Fruit fly (Drosophila melanogaster) whole organism, embryonic: ENCODE measurements around the gene CG15142.

Experiments
- Asciz ChIP-seq: fragments of 200-800 bp; sonication (Bioruptor generic); optimal IDR thresholded peaks from 2 replicates; lab custom pipeline; 2017; ENCODE audit warnings: missing biosample characterization, mild to moderate bottlenecking, missing genetic modification characterization, missing genetic modification reagents
- Atf6 ChIP-seq: fragments of 200-800 bp; sonication (Bioruptor generic); IDR thresholded peaks from 2 replicates; pipeline ENCODE4 v1.3.6; 2022; ENCODE audit warnings: missing biosample characterization, missing genetic modification characterization
- CG10267 ChIP-seq: fragments of 200-800 bp; sonication (Bioruptor generic); optimal IDR thresholded peaks from 2 replicates; lab custom pipeline; 2018; ENCODE audit warnings: missing biosample characterization, mild to moderate bottlenecking, missing genetic modification characterization, moderate library complexity
- CG11695 ChIP-seq: fragments of 200-800 bp; sonication (Bioruptor generic); IDR thresholded peaks from 3 replicates; pipeline ENCODE4 v1.3.6; 2022; ENCODE audit warnings: missing biosample characterization, missing genetic modification characterization
- CG12155 ChIP-seq: fragments of 200-800 bp; sonication (Bioruptor generic); optimal IDR thresholded peaks from 3 replicates; lab custom pipeline; 2016; ENCODE audit warnings: missing biosample characterization, missing genetic modification characterization
- CG12219 ChIP-seq: fragments of 200-800 bp; sonication (Bioruptor generic); optimal IDR thresholded peaks from 3 replicates; lab custom pipeline; 2018; ENCODE audit warnings: missing biosample characterization, mild to moderate bottlenecking, missing genetic modification characterization
- CG12769 ChIP-seq: fragments of 200-800 bp; sonication (Bioruptor generic); optimal IDR thresholded peaks from 2 replicates; lab custom pipeline; 2019; ENCODE audit warnings: missing biosample characterization, mild to moderate bottlenecking, missing genetic modification characterization, moderate library complexity
- CG13296 ChIP-seq: fragments of 200-800 bp; sonication (Bioruptor generic); optimal IDR thresholded peaks from 3 replicates; lab custom pipeline; 2018; ENCODE audit warnings: missing biosample characterization, mild to moderate bottlenecking, missing genetic modification characterization
- CG13775 ChIP-seq: fragments of 200-800 bp; sonication (Bioruptor generic); optimal IDR thresholded peaks from 3 replicates; lab custom pipeline; 2017; ENCODE audit warnings: missing biosample characterization, mild to moderate bottlenecking, missing genetic modification characterization
- CG14050 ChIP-seq: fragments of 200-800 bp; sonication (Bioruptor generic); IDR thresholded peaks from 3 replicates; pipeline ENCODE4 v1.3.6; 2022; ENCODE audit warnings: missing biosample characterization, missing genetic modification characterization
- CG14441 ChIP-seq: fragments of 200-800 bp; sonication (Bioruptor generic); IDR thresholded peaks from 2 replicates; pipeline ENCODE4 v1.3.6; 2022; ENCODE audit warnings: missing biosample characterization, missing genetic modification characterization
- CG15073 ChIP-seq: fragments of 200-800 bp; sonication (Bioruptor generic); optimal IDR thresholded peaks from 2 replicates; lab custom pipeline; 2016; ENCODE audit warnings: missing biosample characterization, missing genetic modification characterization
- CG15269 ChIP-seq: fragments of 200-800 bp; sonication (Bioruptor generic); optimal IDR thresholded peaks from 2 replicates; lab custom pipeline; 2018; ENCODE audit warnings: missing biosample characterization, mild to moderate bottlenecking, missing genetic modification characterization, moderate library complexity
- CG16779 ChIP-seq: fragments of 200-800 bp; sonication (Bioruptor generic); IDR thresholded peaks from 2 replicates; pipeline ENCODE4 v1.3.6; 2022; ENCODE audit warnings: missing biosample characterization, missing genetic modification characterization
- CG3838 ChIP-seq: fragments of 200-800 bp; sonication (Bioruptor generic); optimal IDR thresholded peaks from 3 replicates; lab custom pipeline; 2016; ENCODE audit warnings: missing biosample characterization, missing genetic modification characterization
- CG6813 ChIP-seq: fragments of 200-800 bp; sonication (Bioruptor generic); optimal IDR thresholded peaks from 2 replicates; lab custom pipeline; 2017; ENCODE audit warnings: missing biosample characterization, missing genetic modification characterization, mild to moderate bottlenecking, moderate library complexity, missing genetic modification reagents
- CG7928 ChIP-seq: fragments of 200-800 bp; sonication (Bioruptor generic); optimal IDR thresholded peaks from 2 replicates; lab custom pipeline; 2017; ENCODE audit warnings: missing biosample characterization, mild to moderate bottlenecking, missing genetic modification characterization
- CG8281 ChIP-seq: fragments of 200-800 bp; sonication (Bioruptor generic); optimal IDR thresholded peaks from 2 replicates; lab custom pipeline; 2018; ENCODE audit warnings: missing biosample characterization, mild to moderate bottlenecking, missing genetic modification characterization, moderate library complexity
- CG8359 ChIP-seq: fragments of 200-800 bp; sonication (Bioruptor generic); optimal IDR thresholded peaks from 2 replicates; lab custom pipeline; 2017; ENCODE audit warnings: missing biosample characterization, mild to moderate bottlenecking, missing genetic modification characterization, borderline replicate concordance
- CG8944 ChIP-seq: fragments of 200-800 bp; sonication (Bioruptor generic); optimal IDR thresholded peaks from 3 replicates; lab custom pipeline; 2016; ENCODE audit warnings: missing biosample characterization, missing genetic modification characterization
- Camta ChIP-seq: fragments of 200-800 bp; sonication (Bioruptor generic); optimal IDR thresholded peaks from 2 replicates; lab custom pipeline; 2016; ENCODE audit warnings: missing biosample characterization, missing genetic modification characterization
- CrebB ChIP-seq: fragments of 200-800 bp; sonication (Bioruptor generic); optimal IDR thresholded peaks from 3 replicates; lab custom pipeline; 2018; ENCODE audit warnings: missing biosample characterization, mild to moderate bottlenecking, missing genetic modification characterization
- Dbx ChIP-seq: fragments of 200-800 bp; sonication (Bioruptor generic); IDR thresholded peaks from 3 replicates; pipeline ENCODE4 v1.3.6; 2022; ENCODE audit warnings: missing biosample characterization, missing genetic modification characterization
- Deaf1 ChIP-seq: fragments of 200-800 bp; optimal IDR thresholded peaks from 3 replicates; lab custom pipeline; 2019; ENCODE audit warnings: missing biosample characterization, mild to moderate bottlenecking, missing genetic modification characterization, moderate library complexity
- Ets97D ChIP-seq: fragments of 200-800 bp; sonication (Bioruptor generic); optimal IDR thresholded peaks from 3 replicates; lab custom pipeline; 2016; ENCODE audit warnings: missing biosample characterization, missing genetic modification characterization
- GATAe ChIP-seq: fragments of 200-800 bp; sonication (Bioruptor generic); conservative IDR thresholded peaks from 2 replicates; pipeline ENCODE4 v1.3.6; 2022; ENCODE audit warnings: missing biosample characterization, missing genetic modification characterization
- HLH4C ChIP-seq: fragments of 200-800 bp; sonication (Bioruptor generic); IDR thresholded peaks from 3 replicates; pipeline ENCODE4 v1.3.6; 2022; ENCODE audit warnings: missing biosample characterization, missing genetic modification characterization; ENCODE audit not compliant: partially characterized antibody
- Hr39 ChIP-seq: fragments of >200 bp; optimal IDR thresholded peaks from 2 replicates; lab custom pipeline; 2017
- Hr51 ChIP-seq, 2 experiments: fragments of 200-800 bp; sonication (Bioruptor generic); optimal IDR thresholded peaks; 2 replicates in 1 of 2; 3 replicates in 1 of 2; lab custom pipeline; 2016 to 2018; ENCODE audit warnings: missing biosample characterization in 2 of 2, missing genetic modification characterization in 2 of 2, mild to moderate bottlenecking in 1 of 2, moderate library complexity in 1 of 2
- MTF-1 ChIP-seq: fragments of 200-800 bp; sonication (Bioruptor generic); optimal IDR thresholded peaks from 2 replicates; lab custom pipeline; 2018; ENCODE audit warnings: missing biosample characterization, mild to moderate bottlenecking, missing genetic modification characterization, borderline replicate concordance
- NC2α ChIP-seq: fragments of 200-800 bp; sonication (Bioruptor generic); optimal IDR thresholded peaks from 2 replicates; lab custom pipeline; 2016; ENCODE audit warnings: missing biosample characterization, missing genetic modification characterization
- Nf-YA ChIP-seq: fragments of 200-800 bp; sonication (Bioruptor generic); IDR thresholded peaks from 2 replicates; pipeline ENCODE4 v1.3.6; 2022; ENCODE audit warnings: missing biosample characterization, missing genetic modification characterization
- Pdp1 ChIP-seq, 2 experiments: fragments of 200-800 bp; sonication (Bioruptor generic); optimal IDR thresholded peaks; 3 replicates each; lab custom pipeline; 2016; ENCODE audit warnings: missing biosample characterization in 2 of 2, missing genetic modification characterization in 2 of 2, mild to moderate bottlenecking in 1 of 2, moderate library complexity in 1 of 2
- Rx ChIP-seq: fragments of 200-800 bp; sonication (Bioruptor generic); IDR thresholded peaks from 2 replicates; pipeline ENCODE4 v1.3.6; 2022; ENCODE audit warnings: missing biosample characterization, missing genetic modification characterization
- YL-1 ChIP-seq: fragments of 200-800 bp; sonication (Bioruptor generic); optimal IDR thresholded peaks from 3 replicates; lab custom pipeline; 2017; ENCODE audit warnings: missing biosample characterization, mild to moderate bottlenecking, missing genetic modification characterization
- ash1 ChIP-seq: fragments of 200-800 bp; sonication (Bioruptor generic); optimal IDR thresholded peaks from 2 replicates; lab custom pipeline; 2018; ENCODE audit warnings: missing biosample characterization, mild to moderate bottlenecking, missing genetic modification characterization
- bcd ChIP-seq: fragments of 200-800 bp; sonication (Bioruptor generic); optimal IDR thresholded peaks from 2 replicates; lab custom pipeline; 2017; ENCODE audit warnings: missing biosample characterization, mild to moderate bottlenecking, missing genetic modification characterization
- cas ChIP-seq: fragments of 200-800 bp; sonication (Bioruptor generic); IDR thresholded peaks from 2 replicates; pipeline ENCODE4 v1.3.6; 2022; ENCODE audit warnings: missing biosample characterization, missing genetic modification characterization
- dati ChIP-seq: fragments of 200-800 bp; sonication (Bioruptor generic); IDR thresholded peaks from 2 replicates; pipeline ENCODE4 v1.3.6; 2022; ENCODE audit warnings: missing biosample characterization, missing genetic modification characterization
- dmrt11E ChIP-seq: fragments of 200-800 bp; sonication (Bioruptor generic); optimal IDR thresholded peaks from 3 replicates; lab custom pipeline; 2018; ENCODE audit warnings: missing biosample characterization, mild to moderate bottlenecking, missing genetic modification characterization, moderate library complexity
- gro ChIP-seq: fragments of 200-800 bp; sonication (Bioruptor generic); optimal IDR thresholded peaks from 2 replicates; lab custom pipeline; 2016; ENCODE audit warnings: missing biosample characterization, missing genetic modification characterization
- lilli ChIP-seq: fragments of 200-800 bp; sonication (Bioruptor generic); optimal IDR thresholded peaks from 3 replicates; lab custom pipeline; 2016; ENCODE audit warnings: missing biosample characterization, missing genetic modification characterization
- mirr ChIP-seq: fragments of 200-800 bp; sonication (Bioruptor generic); optimal IDR thresholded peaks from 3 replicates; lab custom pipeline; 2018; ENCODE audit warnings: missing biosample characterization, mild to moderate bottlenecking, missing genetic modification characterization
- stwl ChIP-seq: fragments of 200-800 bp; sonication (Bioruptor generic); optimal IDR thresholded peaks from 3 replicates; lab custom pipeline; 2018; ENCODE audit warnings: missing biosample characterization, mild to moderate bottlenecking, missing genetic modification characterization, moderate library complexity
- tgo ChIP-seq: fragments of 200-800 bp; sonication (Bioruptor generic); IDR thresholded peaks from 3 replicates; pipeline ENCODE4 v1.3.6; 2022; ENCODE audit warnings: missing biosample characterization, missing genetic modification characterization
- tll ChIP-seq, 2 experiments: fragments of 200-800 bp in 1 of 2; fragments of >200 bp in 1 of 2; sonication (Bioruptor generic) in 1 of 2; optimal IDR thresholded peaks; 2 replicates each; lab custom pipeline; 2017 to 2019; ENCODE audit warnings: missing biosample characterization in 2 of 2, missing genetic modification characterization in 2 of 2, mild to moderate bottlenecking in 1 of 2, moderate library complexity in 1 of 2
- twi ChIP-seq: fragments of 200-800 bp; optimal IDR thresholded peaks from 2 replicates; lab custom pipeline; 2019; ENCODE audit warnings: missing biosample characterization, mild to moderate bottlenecking, missing genetic modification characterization, moderate library complexity
- unpg ChIP-seq: fragments of 200-800 bp; sonication (Bioruptor generic); optimal IDR thresholded peaks from 3 replicates; lab custom pipeline; 2018; ENCODE audit warnings: missing biosample characterization, mild to moderate bottlenecking, missing genetic modification characterization, moderate library complexity
- zfh2 ChIP-seq: fragments of 200-800 bp; sonication (Bioruptor generic); optimal IDR thresholded peaks from 2 replicates; lab custom pipeline; 2016; ENCODE audit warnings: missing biosample characterization, missing genetic modification characterization

Gene CG15142

DNA sequence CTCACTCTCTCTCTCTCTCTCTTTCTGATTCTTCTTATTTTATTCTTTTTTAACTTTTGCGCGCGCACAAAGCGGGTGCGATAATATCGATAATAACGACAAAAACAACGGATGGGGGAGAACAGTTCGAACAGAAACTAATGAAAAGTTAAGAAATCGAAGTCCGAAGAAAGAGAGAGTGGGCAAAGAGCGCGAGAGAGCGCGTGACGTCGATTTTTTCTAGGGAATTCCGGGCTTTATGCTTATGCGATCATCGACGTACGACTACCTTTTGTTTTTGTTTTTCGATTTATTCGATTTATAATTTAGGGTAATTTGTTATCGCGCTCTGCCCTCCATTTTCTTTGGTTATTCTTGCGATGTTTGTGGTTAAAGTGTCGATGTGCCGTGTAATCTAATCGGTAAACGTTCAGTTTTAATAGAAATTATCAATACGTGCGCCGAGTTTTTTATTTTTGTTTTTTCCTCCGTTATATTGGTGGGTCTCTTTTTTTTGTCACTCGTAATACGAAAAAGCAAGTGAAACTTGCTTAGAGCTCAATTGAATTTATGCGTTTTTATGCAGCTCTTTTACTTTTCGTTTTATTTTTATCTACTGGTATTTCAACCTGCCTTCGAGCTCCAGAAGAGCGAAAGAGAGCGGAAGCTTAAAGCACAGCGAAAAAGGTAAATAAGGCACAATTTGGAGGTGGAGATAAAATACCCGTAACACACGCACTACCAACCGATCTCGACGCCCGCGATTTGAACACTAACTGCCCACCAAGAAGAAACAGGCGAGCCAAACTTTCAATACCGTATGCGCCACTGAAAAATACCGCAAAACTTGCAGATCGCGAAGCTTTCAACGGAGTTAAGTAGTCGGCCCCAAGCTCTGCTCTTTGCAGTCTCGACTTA is 48.8 kb downstream of the CG15142 start, which contains the start of gene dl (continued):
- TF ChIP-seq Rx (GFP tag; lab: Robert Waterston, UW) (no peak), lilli (no peak), YL-1 (no peak), tll (GFP tag; optimal IDR thresholded peaks at IDR 0.05; lab: Kevin White, UChicago) (no peak), CG8359 (no peak), mirr (GFP tag; lab: Kevin White, UChicago) (peak; percentile 21), unpg (GFP tag; lab: Kevin White, UChicago) (no peak), twi (tag; lab: Kevin White, UChicago) (no peak), Nf-YA (GFP tag; lab: Robert Waterston, UW) (no peak), CG14050 (GFP tag; lab: Robert Waterston, UW) (no peak), CG11695 (no peak), CG15269 (no peak), Camta (GFP tag; lab: Kevin White, UChicago) (no peak), CG13775 (GFP tag; lab: Kevin White, UChicago) (no peak), Asciz (GFP tag; lab: Kevin White, UChicago) (peak; percentile 5), GATAe (GFP tag; lab: Robert Waterston, UW) (peak; percentile 18; the same call in 1 of the 2 replicates), tgo (GFP tag; lab: Robert Waterston, UW) (no peak), cas (no peak), Hr39 (no peak), CG3838 (GFP tag; lab: Kevin White, UChicago) (no peak), CG8944 (GFP tag; lab: Kevin White, UChicago) (no peak), Deaf1 (tag; lab: Kevin White, UChicago) (no peak), bcd (GFP tag; lab: Kevin White, UChicago) (no peak), dati (no peak), gro (GFP tag; lab: Kevin White, UChicago) (no peak), CG16779 (GFP tag; lab: Robert Waterston, UW) (no peak), NC2α (GFP tag; lab: Kevin White, UChicago) (no peak), Pdp1 (GFP tag; optimal IDR thresholded peaks at IDR 0.05; lab: Kevin White, UChicago) (peak in 1 of 2 experiments; percentile 81), CG10267 (no peak), Hr51 (GFP tag; optimal IDR thresholded peaks at IDR 0.05; lab: Kevin White, UChicago) (no peak), Dbx (GFP tag; lab: Robert Waterston, UW) (peak; percentile 11; the same call in 1 of the 3 replicates), CG13296 (GFP tag; lab: Kevin White, UChicago) (no peak), dmrt11E (tag; lab: Kevin White, UChicago) (no peak), ash1 (GFP tag; lab: Kevin White, UChicago) (no peak), CG14441 (GFP tag; lab: Robert Waterston, UW) (no peak), CG12155 (GFP tag; lab: Kevin White, UChicago) (no peak), Ets97D (no peak), MTF-1 (GFP tag; lab: Kevin White, UChicago) (no peak), HLH4C (peak; percentile 39; the same call in 1 of the 3 replicates), CG12769 (tag; lab: Kevin White, UChicago) (peak; percentile 61), Atf6 (GFP tag; lab: Robert Waterston, UW) (0 out of 2 replicates have a peak, but pooled peaks have one; percentile 22), zfh2 (GFP tag; lab: Kevin White, UChicago) (no peak), stwl (peak; percentile 24), CG12219 (no peak), CG6813 (GFP tag; lab: Kevin White, UChicago) (no peak), CG15073 (no peak), CG8281 (tag; lab: Kevin White, UChicago) (no peak), CG7928 (GFP tag; lab: Kevin White, UChicago) (no peak), CrebB (tag; lab: Kevin White, UChicago) (no peak)
